Worm (Caenorhabditis elegans) whole organism, L1 larva: ENCODE measurements around the gene F26A1.19.

Experiments
- C16A3.4 ChIP-seq: fragments of 150-350 bp; optimal IDR thresholded peaks from 2 replicates; lab custom pipeline; 2014; ENCODE audit warnings: missing biosample characterization, missing genetic modification characterization
- F16B12.6 ChIP-seq: fragments of 150-350 bp; optimal IDR thresholded peaks from 2 replicates; lab custom pipeline; 2014; ENCODE audit warnings: missing biosample characterization, missing genetic modification characterization
- Y116A8C.19 ChIP-seq: sonication (generic microtip); optimal IDR thresholded peaks from 2 replicates; lab custom pipeline; 2016; ENCODE audit warnings: missing compliant biosample characterization, missing genetic modification characterization, borderline replicate concordance
- aha-1 ChIP-seq: fragments of 150-350 bp; optimal IDR thresholded peaks from 2 replicates; lab custom pipeline; 2014; ENCODE audit warnings: missing biosample characterization, missing genetic modification characterization
- alr-1 ChIP-seq: fragments of 200-800 bp; sonication (Bioruptor generic); optimal IDR thresholded peaks from 2 replicates; lab custom pipeline; 2018; ENCODE audit warnings: borderline replicate concordance, mild to moderate bottlenecking, missing genetic modification characterization, missing compliant biosample characterization
- ceh-63 ChIP-seq: fragments of 200-800 bp; sonication (Bioruptor generic); optimal IDR thresholded peaks from 2 replicates; lab custom pipeline; 2018; ENCODE audit warnings: mild to moderate bottlenecking, missing genetic modification characterization, missing compliant biosample characterization
- ceh-82 ChIP-seq, 3 experiments: fragments of 150-350 bp in 1 of 3; sonication (generic microtip) in 2 of 3; optimal IDR thresholded peaks; 2 replicates each; lab custom pipeline; 2014 to 2017; ENCODE audit warnings: missing biosample characterization in 3 of 3, missing genetic modification characterization in 3 of 3
- ceh-88 ChIP-seq: fragments of 200-800 bp; sonication (Bioruptor generic); IDR thresholded peaks from 2 replicates; pipeline ENCODE4 v1.3.6; 2022; ENCODE audit warnings: missing genetic modification characterization, missing compliant biosample characterization
- ceh-90 ChIP-seq: sonication (generic microtip); optimal IDR thresholded peaks from 2 replicates; lab custom pipeline; 2016; ENCODE audit warnings: missing genetic modification characterization, missing compliant biosample characterization
- dpl-1 ChIP-seq, 3 experiments: fragments of 150-350 bp in 2 of 3; sonication (generic microtip) in 1 of 3; optimal IDR thresholded peaks; 2 replicates each; lab custom pipeline; 2014 to 2017; ENCODE audit warnings: missing biosample characterization in 3 of 3, missing genetic modification characterization in 3 of 3, missing genetic modification reagents in 3 of 3
- dsc-1 ChIP-seq: sonication (generic microtip); optimal IDR thresholded peaks from 2 replicates; lab custom pipeline; 2016; ENCODE audit warnings: mild to moderate bottlenecking, missing genetic modification characterization, missing compliant biosample characterization
- efl-1 ChIP-seq, 4 experiments: fragments of 150-350 bp; optimal IDR thresholded peaks in 3 of 4; peaks in 1 of 4; 1 replicate in 1 of 4; 2 replicates in 3 of 4; lab custom pipeline; 2014; ENCODE audit warnings: missing biosample characterization in 2 of 4, missing genetic modification characterization in 2 of 4, missing genetic modification reagents in 2 of 4
- efl-3 ChIP-seq: fragments of 200-800 bp; sonication (Bioruptor generic); optimal IDR thresholded peaks from 2 replicates; lab custom pipeline; 2018; ENCODE audit warnings: mild to moderate bottlenecking, missing genetic modification characterization, missing compliant biosample characterization
- egl-13 ChIP-seq: sonication (generic microtip); optimal IDR thresholded peaks from 2 replicates; lab custom pipeline; 2016; ENCODE audit warnings: missing genotype, missing genetic modification reagents, missing genetic modification characterization, missing compliant biosample characterization
- elt-2 ChIP-seq: sonication (generic microtip); optimal IDR thresholded peaks from 2 replicates; lab custom pipeline; 2016; ENCODE audit warnings: missing genetic modification characterization, mild to moderate bottlenecking, inconsistent platforms, missing compliant biosample characterization, missing genetic modification reagents
- ets-5 ChIP-seq: fragments of 200-800 bp; sonication (Bioruptor generic); IDR thresholded peaks from 2 replicates; pipeline ENCODE4 v1.3.6; 2022; ENCODE audit warnings: missing genetic modification characterization, missing compliant biosample characterization
- fkh-10 ChIP-seq: sonication (generic microtip); optimal IDR thresholded peaks from 2 replicates; lab custom pipeline; 2017; ENCODE audit warnings: missing biosample characterization, missing genetic modification reagents, missing genetic modification characterization
- fkh-8 ChIP-seq: sonication (generic microtip); optimal IDR thresholded peaks from 2 replicates; lab custom pipeline; 2016; ENCODE audit warnings: mild to moderate bottlenecking, missing genetic modification characterization, missing compliant biosample characterization
- hpl-2 ChIP-seq: fragments of 150-350 bp; optimal IDR thresholded peaks from 2 replicates; lab custom pipeline; 2014; ENCODE audit warnings: missing biosample characterization, missing genetic modification reagents, missing genetic modification characterization
- lin-14 ChIP-seq: fragments of 200-800 bp; sonication (Bioruptor generic); optimal IDR thresholded peaks from 2 replicates; lab custom pipeline; 2018; ENCODE audit warnings: mild to moderate bottlenecking, missing genetic modification characterization, moderate library complexity, missing compliant biosample characterization
- lin-35 ChIP-seq, 2 experiments: fragments of 150-350 bp; optimal IDR thresholded peaks; 2 replicates each; lab custom pipeline; 2014; ENCODE audit warnings: missing biosample characterization in 2 of 2, missing genetic modification characterization in 2 of 2, missing genetic modification reagents in 2 of 2
- lir-3 ChIP-seq: sonication (generic microtip); optimal IDR thresholded peaks from 2 replicates; lab custom pipeline; 2016; ENCODE audit warnings: mild to moderate bottlenecking, missing genetic modification characterization, moderate library complexity, missing compliant biosample characterization; ENCODE audit not compliant: poor library complexity
- lsy-2 ChIP-seq, 2 experiments: fragments of 150-350 bp; optimal IDR thresholded peaks; 2 replicates each; lab custom pipeline; 2014; ENCODE audit warnings: missing biosample characterization in 2 of 2, missing genetic modification characterization in 2 of 2
- mdl-1 ChIP-seq, 2 experiments: fragments of 150-350 bp; optimal IDR thresholded peaks; 2 replicates each; lab custom pipeline; 2014 to 2017; ENCODE audit warnings: missing biosample characterization in 2 of 2, missing genetic modification characterization in 2 of 2, inconsistent platforms in 1 of 2
- mep-1 ChIP-seq: fragments of 150-350 bp; optimal IDR thresholded peaks from 2 replicates; lab custom pipeline; 2014; ENCODE audit warnings: missing biosample characterization, missing genetic modification characterization
- nhr-20 ChIP-seq: sonication (generic microtip); optimal IDR thresholded peaks from 2 replicates; lab custom pipeline; 2016; ENCODE audit warnings: mild to moderate bottlenecking, missing genetic modification characterization, missing compliant biosample characterization
- nhr-28 ChIP-seq: fragments of 150-350 bp; optimal IDR thresholded peaks from 2 replicates; lab custom pipeline; 2014; ENCODE audit warnings: missing biosample characterization, missing genetic modification characterization
- nhr-47 ChIP-seq: sonication (generic microtip); optimal IDR thresholded peaks from 2 replicates; lab custom pipeline; 2016; ENCODE audit warnings: mild to moderate bottlenecking, missing genetic modification characterization, moderate library complexity, missing compliant biosample characterization
- nhr-76 ChIP-seq: sonication (generic microtip); optimal IDR thresholded peaks from 2 replicates; lab custom pipeline; 2017; ENCODE audit warnings: missing biosample characterization, missing genetic modification characterization
- nhr-85 ChIP-seq: sonication (generic microtip); peaks from one replicate; lab custom pipeline; 2016; ENCODE audit warnings: missing genetic modification characterization, inconsistent platforms, missing compliant biosample characterization
- pax-3 ChIP-seq: fragments of 200-800 bp; sonication (Bioruptor generic); optimal IDR thresholded peaks from 2 replicates; lab custom pipeline; 2018; ENCODE audit warnings: mild to moderate bottlenecking, missing genetic modification characterization, moderate library complexity, missing compliant biosample characterization
- sptf-1 ChIP-seq: fragments of 150-350 bp; optimal IDR thresholded peaks from 2 replicates; lab custom pipeline; 2014; ENCODE audit warnings: missing biosample characterization, missing genetic modification characterization
- swsn-7 ChIP-seq: sonication (generic microtip); optimal IDR thresholded peaks from 2 replicates; lab custom pipeline; 2016; ENCODE audit warnings: missing genetic modification characterization, missing compliant biosample characterization
- unc-86 ChIP-seq: sonication (generic microtip); optimal IDR thresholded peaks from 2 replicates; lab custom pipeline; 2016; ENCODE audit warnings: missing genetic modification characterization, missing compliant biosample characterization
- vab-15 ChIP-seq: sonication (generic microtip); optimal IDR thresholded peaks from 2 replicates; lab custom pipeline; 2017; ENCODE audit warnings: missing genotype, mild to moderate bottlenecking, missing genetic modification characterization, missing compliant biosample characterization
- zip-4 ChIP-seq: fragments of 200-800 bp; sonication (Bioruptor generic); optimal IDR thresholded peaks from 2 replicates; lab custom pipeline; 2018; ENCODE audit warnings: mild to moderate bottlenecking, missing genetic modification characterization, moderate library complexity, missing compliant biosample characterization

The F26A1.19 gene

ce11 chrIII:4873395-4873794 is 35.9 kb downstream of the F26A1.19 start:
- TF ChIP-seq aha-1 (no peak), dpl-1 (GFP tag; optimal IDR thresholded peaks at IDR 0.05; lab: Kevin White, UChicago) (no peak), pax-3 (no peak), dsc-1 (tag; lab: Kevin White, UChicago) (no peak), nhr-28 (tag; lab: Kevin White, UChicago) (no peak), efl-1 (optimal IDR thresholded peaks at IDR 0.05; lab: Kevin White, UChicago) (no peak), efl-1 (GFP tag; optimal IDR thresholded peaks at IDR 0.05 in 1 of 2; lab: Kevin White, UChicago) (no peak), ceh-88 (GFP tag; lab: Robert Waterston, UW) (no peak), mdl-1 (tag; optimal IDR thresholded peaks at IDR 0.05; lab: Kevin White, UChicago) (no peak), nhr-20 (tag; lab: Kevin White, UChicago) (no peak), ceh-63 (GFP tag; lab: Kevin White, UChicago) (no peak), alr-1 (tag; lab: Kevin White, UChicago) (no peak), vab-15 (no peak), ceh-82 (tag; optimal IDR thresholded peaks at IDR 0.05; lab: Kevin White, UChicago) (no peak), lsy-2 (tag; optimal IDR thresholded peaks at IDR 0.05; lab: Kevin White, UChicago) (no peak), lir-3 (tag; lab: Kevin White, UChicago) (no peak), fkh-10 (GFP tag; lab: Kevin White, UChicago) (no peak), nhr-47 (tag; lab: Kevin White, UChicago) (no peak), efl-3 (GFP tag; lab: Kevin White, UChicago) (no peak), zip-4 (GFP tag; lab: Kevin White, UChicago) (no peak), nhr-76 (tag; lab: Kevin White, UChicago) (no peak)

DNA sequence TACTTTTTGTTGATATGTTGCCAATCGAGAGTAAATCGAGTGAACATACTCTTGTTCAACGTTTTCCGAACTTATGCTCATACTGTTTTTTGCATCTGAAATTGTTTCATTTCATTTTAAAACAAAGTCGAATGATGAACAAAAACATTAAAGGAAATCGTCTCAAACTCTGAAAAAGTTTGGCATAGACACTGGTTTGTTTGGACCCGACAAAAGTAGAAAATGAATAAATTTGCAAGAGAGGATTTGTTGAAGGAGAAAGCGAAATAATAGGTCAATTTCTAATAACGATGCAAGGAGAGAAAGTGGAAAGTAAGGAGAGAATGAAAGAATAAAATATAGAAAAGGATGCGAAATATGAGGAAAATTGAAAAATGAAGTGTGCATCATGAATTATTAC is 37.1 kb downstream of the F26A1.19 start, which contains the start of gene C35D10.12:
Gene C35D10.12, minus strand, starts transcription at position 101 of the 400 bp plus-strand sequence.
- TF ChIP-seq efl-1 (optimal IDR thresholded peaks at IDR 0.05; lab: Kevin White, UChicago): no peak
- TF ChIP-seq efl-1 (GFP tag; optimal IDR thresholded peaks at IDR 0.05 in 1 of 2; lab: Kevin White, UChicago): peak in 1 of 2 experiments; percentile 31
- no peak for TF ChIP-seq C16A3.4 (tag; lab: Kevin White, UChicago)

DNA sequence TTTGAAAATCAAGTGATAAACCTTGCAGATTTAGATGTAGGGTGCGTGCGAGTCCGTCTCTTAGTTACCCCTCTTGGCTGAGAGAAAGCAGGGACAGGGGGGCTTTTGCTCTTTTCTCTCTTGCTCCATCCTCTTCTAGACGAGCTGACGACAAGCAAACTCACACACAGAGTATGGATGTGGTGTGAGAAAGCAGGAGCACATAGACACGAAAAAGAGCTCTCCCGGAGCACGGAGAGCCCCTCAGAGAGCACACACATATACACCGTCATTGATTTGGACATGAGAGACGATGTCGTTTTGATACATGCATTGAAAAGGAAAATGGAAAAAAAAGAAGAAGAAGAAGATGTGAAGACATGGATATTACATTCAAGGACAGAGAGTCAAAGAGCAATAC is 38.1 kb downstream of the F26A1.19 start:
- TF ChIP-seq dsc-1 (tag; lab: Kevin White, UChicago) (peak; percentile 56), unc-86 (tag; lab: Kevin White, UChicago) (peak; percentile 50), efl-1 (optimal IDR thresholded peaks at IDR 0.05; lab: Kevin White, UChicago) (peak; percentile 2 to 34), efl-1 (GFP tag; optimal IDR thresholded peaks at IDR 0.05 in 1 of 2; lab: Kevin White, UChicago) (peak in 1 of 2 experiments; percentile 62), nhr-47 (tag; lab: Kevin White, UChicago) (peak; percentile 3), fkh-8 (peak; percentile 77), ets-5 (GFP tag; lab: Robert Waterston, UW) (no peak), efl-3 (GFP tag; lab: Kevin White, UChicago) (no peak), nhr-85 (tag; lab: Kevin White, UChicago) (no peak), nhr-28 (tag; lab: Kevin White, UChicago) (no peak), ceh-90 (no peak), lin-35 (GFP tag; optimal IDR thresholded peaks at IDR 0.05; lab: Kevin White, UChicago) (peak in 1 of 2 experiments; percentile 20), egl-13 (peak; percentile 47), ceh-82 (tag; optimal IDR thresholded peaks at IDR 0.05; lab: Kevin White, UChicago) (peak in 2 of 3 experiments; percentile 3 to 6), swsn-7 (tag; lab: Kevin White, UChicago) (peak; percentile 2), fkh-10 (GFP tag; lab: Kevin White, UChicago) (peak; percentile 42), sptf-1 (tag; lab: Kevin White, UChicago) (no peak), mep-1 (peak; percentile 38), F16B12.6 (tag; lab: Kevin White, UChicago) (no peak), lsy-2 (tag; optimal IDR thresholded peaks at IDR 0.05; lab: Kevin White, UChicago) (peak in 1 of 2 experiments; percentile 7), elt-2 (tag; lab: Kevin White, UChicago) (no peak), hpl-2 (GFP tag; lab: Kevin White, UChicago) (no peak), Y116A8C.19 (tag; lab: Kevin White, UChicago) (no peak), dpl-1 (GFP tag; optimal IDR thresholded peaks at IDR 0.05; lab: Kevin White, UChicago) (peak in 1 of 3 experiments; percentile 40), lin-14 (GFP tag; lab: Kevin White, UChicago) (peak; percentile 61)
